Worm (Caenorhabditis elegans): ENCODE results near the gene F36A4.3.
A peak's percentile ranks its signal among the peaks of the same experiment; 100 is the strongest.

The F36A4.3 gene

ce11 chrIV:4247334-4247733 lies 22.1 kb upstream of the F36A4.3 start (continued):
- TF ChIP-seq egl-27 (tag; optimal IDR thresholded peaks at IDR 0.05) (no peak), nhr-23 (tag; optimal IDR thresholded peaks at IDR 0.05) (no peak), lin-13 (GFP tag; optimal IDR thresholded peaks at IDR 0.05) (peak; percentile 35), Y55F3AM.14 (GFP tag; optimal IDR thresholded peaks at IDR 0.05) (no peak), sma-9 (GFP tag; optimal IDR thresholded peaks at IDR 0.05) (peak; percentile 66), sma-9 (tag; optimal IDR thresholded peaks at IDR 0.05) (no peak), alr-1 (tag; optimal IDR thresholded peaks at IDR 0.05) (no peak), dmd-4 (tag; optimal IDR thresholded peaks at IDR 0.05) (no peak), lsy-2 (tag; optimal IDR thresholded peaks at IDR 0.05) (peak; percentile 39 to 85), C34F6.9 (tag; optimal IDR thresholded peaks at IDR 0.05) (peak; percentile 51), blmp-1 (tag; optimal IDR thresholded peaks at IDR 0.05; ENCODE audit: insufficient read depth) (no peak), skn-1 (tag; optimal IDR thresholded peaks at IDR 0.05) (no peak), zag-1 (tag; optimal IDR thresholded peaks at IDR 0.05) (no peak), nhr-10 (tag; optimal IDR thresholded peaks at IDR 0.05) (no peak), elt-3 (tag; optimal IDR thresholded peaks at IDR 0.05) (no peak), ztf-4 (tag; optimal IDR thresholded peaks at IDR 0.05) (no peak), ztf-1 (GFP tag; conservative IDR thresholded peaks at IDR 0.05) (no peak), ceh-16 (tag; optimal IDR thresholded peaks at IDR 0.05) (no peak), ZK546.5 (tag; optimal IDR thresholded peaks at IDR 0.05) (no peak), lin-39 (tag; optimal IDR thresholded peaks at IDR 0.05) (no peak), nhr-77 (tag; optimal IDR thresholded peaks at IDR 0.05) (no peak), F13H6.1 (tag; optimal IDR thresholded peaks at IDR 0.05) (peak; percentile 20), nhr-237 (tag; optimal IDR thresholded peaks at IDR 0.05) (no peak)

- no peak for TF ChIP-seq blmp-1 (tag; optimal IDR thresholded peaks at IDR 0.05; ENCODE audit: insufficient read depth)
- TF ChIP-seq ceh-16 (tag; optimal IDR thresholded peaks at IDR 0.05), result no peak
- no peak for TF ChIP-seq nhr-21 (tag; optimal IDR thresholded peaks at IDR 0.05)
- TF ChIP-seq nhr-11 (tag; optimal IDR thresholded peaks at IDR 0.05), result no peak
- no peak for TF ChIP-seq lin-13 (GFP tag; optimal IDR thresholded peaks at IDR 0.05)
- TF ChIP-seq nhr-25 (tag; optimal IDR thresholded peaks at IDR 0.05), result no peak
Measured at ce11 chrIV:4247770-4248169, 21.6 kb upstream of the F36A4.3 start, which contains the start of gene ama-1. Gene ama-1, plus strand, starts transcription at chrIV:4248070.

- TF ChIP-seq sma-3 (GFP tag; optimal IDR thresholded peaks at IDR 0.05), result no peak
- TF ChIP-seq nhr-12 (tag; optimal IDR thresholded peaks at IDR 0.05), result no peak
- no peak for TF ChIP-seq lsy-2 (tag; optimal IDR thresholded peaks at IDR 0.05)
- no peak for TF ChIP-seq nhr-25 (tag; optimal IDR thresholded peaks at IDR 0.05)
- TF ChIP-seq unc-62 (GFP tag; optimal IDR thresholded peaks at IDR 0.05), result no peak
- TF ChIP-seq mbf-1 (tag; optimal IDR thresholded peaks at IDR 0.05), result no peak
- no peak for TF ChIP-seq lin-11 (tag; optimal IDR thresholded peaks at IDR 0.05)
- TF ChIP-seq aly-2 (tag; optimal IDR thresholded peaks at IDR 0.05), result no peak
- TF ChIP-seq R02D3.7 (tag; optimal IDR thresholded peaks at IDR 0.05), result no peak
- no peak for TF ChIP-seq nhr-129 (tag; optimal IDR thresholded peaks at IDR 0.05)
- TF ChIP-seq Y55F3AM.14 (GFP tag; optimal IDR thresholded peaks at IDR 0.05), result no peak
- no peak for TF ChIP-seq C34F6.9 (tag; optimal IDR thresholded peaks at IDR 0.05)
- TF ChIP-seq gmeb-1 (tag; optimal IDR thresholded peaks at IDR 0.05), result no peak
- no peak for TF ChIP-seq nhr-23 (tag; optimal IDR thresholded peaks at IDR 0.05)
Measured at ce11 chrIV:4254989-4255582, 14.3 kb upstream of the F36A4.3 start.

- TF ChIP-seq sma-3 (GFP tag; optimal IDR thresholded peaks at IDR 0.05) (no peak), fos-1 (tag; optimal IDR thresholded peaks at IDR 0.05) (peak; percentile 78)
Measured at ce11 chrIV:4259433-4259832, 10.0 kb upstream of the F36A4.3 start.

ce11 chrIV:4262993-4263392 lies 6.4 kb upstream of the F36A4.3 start, which contains the start of gene col-33:
Gene col-33, plus strand, starts transcription at chrIV:4263293.
- TF ChIP-seq mab-5 (tag; optimal IDR thresholded peaks at IDR 0.05) (no peak), snpc-4 (tag; optimal IDR thresholded peaks at IDR 0.05) (no peak), sma-9 (GFP tag; optimal IDR thresholded peaks at IDR 0.05) (no peak), sma-9 (tag; optimal IDR thresholded peaks at IDR 0.05) (no peak), ztf-1 (GFP tag; conservative IDR thresholded peaks at IDR 0.05) (no peak), unc-55 (GFP tag; optimal IDR thresholded peaks at IDR 0.05) (no peak), skn-1 (tag; optimal IDR thresholded peaks at IDR 0.05) (no peak), blmp-1 (tag; optimal IDR thresholded peaks at IDR 0.05; ENCODE audit: insufficient read depth) (no peak), sma-3 (GFP tag; optimal IDR thresholded peaks at IDR 0.05) (no peak), zag-1 (tag; optimal IDR thresholded peaks at IDR 0.05) (no peak), lin-13 (GFP tag; optimal IDR thresholded peaks at IDR 0.05) (no peak), alr-1 (tag; optimal IDR thresholded peaks at IDR 0.05) (no peak), elt-3 (tag; optimal IDR thresholded peaks at IDR 0.05) (no peak), ama-1 (optimal IDR thresholded peaks at IDR 0.05) (no peak), ztf-11 (tag; optimal IDR thresholded peaks at IDR 0.05) (no peak), nhr-77 (tag; optimal IDR thresholded peaks at IDR 0.05) (no peak)
